Fruit fly (Drosophila melanogaster): ENCODE results near the gene chico.

Gene chico

dm6 chr2L:10230455-10230854 lies 16.4 kb downstream of the chico start (continued):
- TF ChIP-seq B-H2 (GFP tag; optimal IDR thresholded peaks at IDR 0.05): no peak
- TF ChIP-seq ro (GFP tag; IDR thresholded peaks at IDR 0.05): no peak
- TF ChIP-seq CG3163 (GFP tag; optimal IDR thresholded peaks at IDR 0.05): no peak
- no peak for TF ChIP-seq ftz-f1 (GFP tag; optimal IDR thresholded peaks at IDR 0.05)
- TF ChIP-seq trem (tag; optimal IDR thresholded peaks at IDR 0.05): no peak
- TF ChIP-seq CG42726 (GFP tag; IDR thresholded peaks at IDR 0.05; ENCODE audit: partially characterized antibody): no peak
- TF ChIP-seq CG14441 (GFP tag; IDR thresholded peaks at IDR 0.05): no peak
- TF ChIP-seq insv (GFP tag; optimal IDR thresholded peaks at IDR 0.05): no peak
- no peak; the same call in 1 of the 2 replicates for TF ChIP-seq bbx (GFP tag; IDR thresholded peaks at IDR 0.05; ENCODE audit: partially characterized antibody)
- TF ChIP-seq CG14860 (GFP tag; IDR thresholded peaks at IDR 0.05; ENCODE audit: partially characterized antibody): 0 out of 3 replicates have a peak, but pooled peaks have one; percentile 35
- TF ChIP-seq stc (GFP tag; IDR thresholded peaks at IDR 0.05): no peak
- no peak for TF ChIP-seq CG2199 (GFP tag; IDR thresholded peaks at IDR 0.05)
- no peak for TF ChIP-seq sr (GFP tag; IDR thresholded peaks at IDR 0.05)
- no peak for TF ChIP-seq CG7271 (tag; optimal IDR thresholded peaks at IDR 0.05)
- TF ChIP-seq Oaz (GFP tag; IDR thresholded peaks at IDR 0.05): no peak
- TF ChIP-seq inv (GFP tag; IDR thresholded peaks at IDR 0.05; ENCODE audit: partially characterized antibody): peak; percentile 37; the same call in 1 of the 2 replicates
- TF ChIP-seq en (GFP tag; optimal IDR thresholded peaks at IDR 0.05): no peak
- no peak for TF ChIP-seq CG14710 (tag; optimal IDR thresholded peaks at IDR 0.05)
- TF ChIP-seq aop (GFP tag; IDR thresholded peaks at IDR 0.05): no peak
- TF ChIP-seq Xbp1 (GFP tag; optimal IDR thresholded peaks at IDR 0.05): no peak
- no peak for TF ChIP-seq CG32532 (GFP tag; IDR thresholded peaks at IDR 0.05)
- no peak for TF ChIP-seq salm (tag; optimal IDR thresholded peaks at IDR 0.05)
- TF ChIP-seq CG4854 (GFP tag; optimal IDR thresholded peaks at IDR 0.05): no peak
- TF ChIP-seq yki (optimal IDR thresholded peaks at IDR 0.05): no peak
- no peak for TF ChIP-seq sc (optimal IDR thresholded peaks at IDR 0.05)
- TF ChIP-seq sc (GFP tag; optimal IDR thresholded peaks at IDR 0.05): no peak
- no peak for TF ChIP-seq CG12299 (tag; optimal IDR thresholded peaks at IDR 0.05)
- no peak for TF ChIP-seq ara (GFP tag; IDR thresholded peaks at IDR 0.05)
- no peak for TF ChIP-seq sisA (GFP tag; IDR thresholded peaks at IDR 0.05)
- TF ChIP-seq CG31441 (GFP tag; IDR thresholded peaks at IDR 0.05): no peak
- peak; percentile 60; the same call in 1 of the 2 replicates for TF ChIP-seq unc-4 (GFP tag; IDR thresholded peaks at IDR 0.05; ENCODE audit: partially characterized antibody)
- TF ChIP-seq HmgZ (tag; optimal IDR thresholded peaks at IDR 0.05): no peak
- TF ChIP-seq CG1792 (GFP tag; optimal IDR thresholded peaks at IDR 0.05): no peak
- TF ChIP-seq CG12942 (GFP tag; optimal IDR thresholded peaks at IDR 0.05): no peak
- TF ChIP-seq tll (GFP tag; optimal IDR thresholded peaks at IDR 0.05): no peak
- TF ChIP-seq knrl (GFP tag; IDR thresholded peaks at IDR 0.05; ENCODE audit: partially characterized antibody): peak; percentile 42; the same call in 1 of the 3 replicates
- peak; percentile 32 for TF ChIP-seq Lhr (GFP tag; optimal IDR thresholded peaks at IDR 0.05)
- no peak for TF ChIP-seq nerfin-1 (tag; optimal IDR thresholded peaks at IDR 0.05)
- no peak for TF ChIP-seq HLHmδ (GFP tag; optimal IDR thresholded peaks at IDR 0.05)
- no peak for TF ChIP-seq CG18619 (GFP tag; optimal IDR thresholded peaks at IDR 0.05)
- peak; percentile 36; the same call in 2 of the 3 replicates for TF ChIP-seq row (GFP tag; IDR thresholded peaks at IDR 0.05)
- TF ChIP-seq tio (GFP tag; optimal IDR thresholded peaks at IDR 0.05): no peak
- TF ChIP-seq Neu2 (GFP tag; optimal IDR thresholded peaks at IDR 0.05; ENCODE audit: borderline replicate concordance): peak; percentile 96
- no peak for TF ChIP-seq tin (GFP tag; optimal IDR thresholded peaks at IDR 0.05)
- no peak for TF ChIP-seq gce (GFP tag; IDR thresholded peaks at IDR 0.05)
- peak; percentile 25; the same call in 1 of the 2 replicates for TF ChIP-seq seq (GFP tag; IDR thresholded peaks at IDR 0.05)
- no peak for TF ChIP-seq TFAM (GFP tag; optimal IDR thresholded peaks at IDR 0.05)
- TF ChIP-seq CHES-1-like (GFP tag; optimal IDR thresholded peaks at IDR 0.05): no peak
- TF ChIP-seq CG18011 (GFP tag; optimal IDR thresholded peaks at IDR 0.05): no peak
- no peak for TF ChIP-seq CG16779 (GFP tag; IDR thresholded peaks at IDR 0.05)
- TF ChIP-seq CG11560 (tag; IDR thresholded peaks at IDR 0.05): no peak
- no peak for TF ChIP-seq Ssrp (tag; optimal IDR thresholded peaks at IDR 0.05)
